Worm (Caenorhabditis elegans) whole organism, L2 larva: ENCODE results near the gene rnh-1.0.

Source experiments
- C34F6.9 ChIP-seq: fragments of 150-350 bp; optimal IDR thresholded peaks from 2 replicates; lab custom pipeline; 2014; ENCODE audit warnings: missing biosample characterization, missing genetic modification characterization
- F13H6.1 ChIP-seq: sonication (generic microtip); optimal IDR thresholded peaks from 2 replicates; lab custom pipeline; 2016; ENCODE audit warnings: missing genetic modification characterization, missing compliant biosample characterization
- Y55F3AM.14 ChIP-seq: fragments of 200-800 bp; sonication (Bioruptor generic); optimal IDR thresholded peaks from 2 replicates; lab custom pipeline; 2018; ENCODE audit warnings: mild to moderate bottlenecking, missing genetic modification characterization, missing compliant biosample characterization
- alr-1 ChIP-seq: fragments of 150-350 bp; optimal IDR thresholded peaks from 2 replicates; lab custom pipeline; 2014; ENCODE audit warnings: missing biosample characterization, missing genetic modification characterization
- aly-2 ChIP-seq: fragments of 150-350 bp; optimal IDR thresholded peaks from 2 replicates; lab custom pipeline; 2014; ENCODE audit warnings: missing biosample characterization, missing genetic modification characterization
- ceh-16 ChIP-seq: fragments of 150-350 bp; optimal IDR thresholded peaks from 2 replicates; lab custom pipeline; 2014; ENCODE audit warnings: missing biosample characterization, missing genetic modification characterization
- ceh-82 ChIP-seq: fragments of 150-350 bp; optimal IDR thresholded peaks from 2 replicates; lab custom pipeline; 2014; ENCODE audit warnings: missing biosample characterization, missing genetic modification characterization
- crh-2 ChIP-seq: sonication (generic microtip); optimal IDR thresholded peaks from 2 replicates; lab custom pipeline; 2017; ENCODE audit warnings: missing biosample characterization, missing genetic modification characterization
- dmd-4 ChIP-seq: sonication (generic microtip); optimal IDR thresholded peaks from 2 replicates; lab custom pipeline; 2017; ENCODE audit warnings: missing biosample characterization, missing genetic modification characterization
- egl-27 ChIP-seq: sonication (generic microtip); optimal IDR thresholded peaks from 3 replicates; lab custom pipeline; 2017; ENCODE audit warnings: missing biosample characterization, missing genetic modification reagents, missing genetic modification characterization
- elt-1 ChIP-seq: fragments of 150-350 bp; optimal IDR thresholded peaks from 2 replicates; lab custom pipeline; 2014; ENCODE audit warnings: missing biosample characterization, missing genetic modification characterization
- elt-3 ChIP-seq: sonication (generic microtip); optimal IDR thresholded peaks from 2 replicates; lab custom pipeline; 2017; ENCODE audit warnings: missing biosample characterization, missing genetic modification characterization
- fos-1 ChIP-seq: fragments of 150-350 bp; optimal IDR thresholded peaks from 2 replicates; lab custom pipeline; 2014; ENCODE audit warnings: missing biosample characterization, missing genetic modification characterization
- gmeb-1 ChIP-seq: fragments of 150-350 bp; optimal IDR thresholded peaks from 2 replicates; lab custom pipeline; 2014; ENCODE audit warnings: missing biosample characterization, missing genetic modification characterization
- lin-13 ChIP-seq: fragments of 150-350 bp; optimal IDR thresholded peaks from 2 replicates; lab custom pipeline; 2014; ENCODE audit warnings: missing biosample characterization, missing genetic modification reagents, missing genetic modification characterization
- lin-39 ChIP-seq: fragments of 150-350 bp; optimal IDR thresholded peaks from 2 replicates; lab custom pipeline; 2014; ENCODE audit warnings: missing biosample characterization, missing genetic modification reagents, missing genetic modification characterization
- lsy-2 ChIP-seq, 2 experiments: fragments of 150-350 bp in 1 of 2; sonication (generic microtip) in 1 of 2; optimal IDR thresholded peaks; 2 replicates each; lab custom pipeline; 2014 to 2017; ENCODE audit warnings: missing biosample characterization in 2 of 2, missing genetic modification characterization in 2 of 2
- mdl-1 ChIP-seq, 2 experiments: fragments of 150-350 bp in 1 of 2; sonication (generic microtip) in 1 of 2; optimal IDR thresholded peaks; 2 replicates each; lab custom pipeline; 2017; ENCODE audit warnings: missing biosample characterization in 2 of 2, missing genetic modification characterization in 2 of 2
- nhr-10 ChIP-seq: sonication (generic microtip); optimal IDR thresholded peaks from 2 replicates; lab custom pipeline; 2017; ENCODE audit warnings: missing biosample characterization, missing genetic modification characterization
- nhr-11 ChIP-seq: fragments of 150-350 bp; optimal IDR thresholded peaks from 2 replicates; lab custom pipeline; 2014; ENCODE audit warnings: missing biosample characterization, missing genetic modification characterization
- nhr-12 ChIP-seq: fragments of 150-350 bp; optimal IDR thresholded peaks from 2 replicates; lab custom pipeline; 2014; ENCODE audit warnings: missing biosample characterization, missing genetic modification characterization
- nhr-23 ChIP-seq: fragments of 150-350 bp; optimal IDR thresholded peaks from 2 replicates; lab custom pipeline; 2014; ENCODE audit warnings: missing biosample characterization, missing genetic modification reagents, missing genetic modification characterization
- nhr-237 ChIP-seq: fragments of 150-350 bp; optimal IDR thresholded peaks from 2 replicates; lab custom pipeline; 2014; ENCODE audit warnings: missing biosample characterization, missing genetic modification characterization
- nhr-6 ChIP-seq: fragments of 150-350 bp; optimal IDR thresholded peaks from 2 replicates; lab custom pipeline; 2014; ENCODE audit warnings: missing biosample characterization, missing genetic modification characterization
- nhr-77 ChIP-seq: fragments of 150-350 bp; optimal IDR thresholded peaks from 2 replicates; lab custom pipeline; 2014; ENCODE audit warnings: missing biosample characterization, missing genetic modification characterization
- peb-1 ChIP-seq: fragments of 150-350 bp; optimal IDR thresholded peaks from 2 replicates; lab custom pipeline; 2014; ENCODE audit warnings: missing biosample characterization, missing genetic modification characterization
- skn-1 ChIP-seq: sonication (generic microtip); optimal IDR thresholded peaks from 2 replicates; lab custom pipeline; 2017; ENCODE audit warnings: missing biosample characterization, missing genetic modification characterization
- sma-3 ChIP-seq: sonication (generic microtip); optimal IDR thresholded peaks from 2 replicates; lab custom pipeline; 2016; ENCODE audit warnings: missing genetic modification reagents, missing genetic modification characterization, missing compliant biosample characterization
- snpc-4 ChIP-seq: fragments of 150-350 bp; optimal IDR thresholded peaks from 2 replicates; lab custom pipeline; 2014; ENCODE audit warnings: missing biosample characterization, missing genetic modification characterization
- unc-62 ChIP-seq: fragments of 150-350 bp; optimal IDR thresholded peaks from 2 replicates; lab custom pipeline; 2014; ENCODE audit warnings: missing biosample characterization, missing genetic modification reagents, missing genetic modification characterization
- zag-1 ChIP-seq: fragments of 150-350 bp; optimal IDR thresholded peaks from 2 replicates; lab custom pipeline; 2014; ENCODE audit warnings: missing biosample characterization, missing genetic modification characterization
- ztf-1 ChIP-seq: fragments of 200-800 bp; sonication (Bioruptor generic); conservative IDR thresholded peaks from 2 replicates; pipeline ENCODE4 v1.3.6; 2022; ENCODE audit warnings: missing genetic modification characterization, missing compliant biosample characterization
- ztf-11 ChIP-seq: sonication (generic microtip); optimal IDR thresholded peaks from 2 replicates; lab custom pipeline; 2017; ENCODE audit warnings: missing biosample characterization, missing genetic modification characterization

Gene rnh-1.0

ce11 chrII:5001866-5002265, 6.7 kb downstream of the rnh-1.0 start:
- TF ChIP-seq nhr-6 (no peak), nhr-77 (tag; lab: Kevin White, UChicago) (no peak), peb-1 (tag; lab: Kevin White, UChicago) (no peak), gmeb-1 (tag; lab: Kevin White, UChicago) (no peak), lin-13 (GFP tag; lab: Kevin White, UChicago) (no peak), lsy-2 (tag; optimal IDR thresholded peaks at IDR 0.05; lab: Kevin White, UChicago) (no peak)

- TF ChIP-seq nhr-237 (no peak), elt-1 (tag; lab: Kevin White, UChicago) (no peak), ztf-1 (no peak), elt-3 (tag; lab: Kevin White, UChicago) (no peak), nhr-12 (no peak), skn-1 (tag; lab: Kevin White, UChicago) (no peak), unc-62 (no peak), mdl-1 (tag; optimal IDR thresholded peaks at IDR 0.05; lab: Kevin White, UChicago) (no peak)
These were observed 8.5 kb downstream of the rnh-1.0 start, which contains the start of gene F59A6.10 for ce11 chrII:5003660-5004059. Gene F59A6.10, plus strand, starts transcription at chrII:5003960.

- no peak for TF ChIP-seq zag-1 (tag; lab: Kevin White, UChicago)
- TF ChIP-seq nhr-77 (tag; lab: Kevin White, UChicago), result no peak
- TF ChIP-seq fos-1 (tag; lab: Kevin White, UChicago), result no peak
- no peak for TF ChIP-seq lin-39
- no peak for TF ChIP-seq F13H6.1 (tag; lab: Kevin White, UChicago)
- no peak for TF ChIP-seq ceh-16 (tag; lab: Kevin White, UChicago)
These were observed 9.7 kb downstream of the rnh-1.0 start, which contains the start of gene F59A6.4 for ce11 chrII:5004781-5005180. Gene F59A6.4, plus strand, starts transcription at chrII:5005081.

- no peak for TF ChIP-seq nhr-10 (tag; lab: Kevin White, UChicago)
- TF ChIP-seq Y55F3AM.14 (GFP tag; lab: Kevin White, UChicago), result no peak
- TF ChIP-seq F13H6.1 (tag; lab: Kevin White, UChicago), result no peak
- no peak for TF ChIP-seq lsy-2 (tag; optimal IDR thresholded peaks at IDR 0.05; lab: Kevin White, UChicago)
- TF ChIP-seq gmeb-1 (tag; lab: Kevin White, UChicago), result no peak
- no peak for TF ChIP-seq ceh-82
- TF ChIP-seq unc-62, result no peak
- TF ChIP-seq aly-2 (tag; lab: Kevin White, UChicago), result no peak
- TF ChIP-seq lin-13 (GFP tag; lab: Kevin White, UChicago), result no peak
- no peak for TF ChIP-seq peb-1 (tag; lab: Kevin White, UChicago)
- TF ChIP-seq nhr-23 (tag; lab: Kevin White, UChicago), result no peak
- no peak for TF ChIP-seq ceh-16 (tag; lab: Kevin White, UChicago)
- no peak for TF ChIP-seq ztf-11 (tag; lab: Kevin White, UChicago)
- no peak for TF ChIP-seq zag-1 (tag; lab: Kevin White, UChicago)
- no peak for TF ChIP-seq crh-2 (tag; lab: Kevin White, UChicago)
- no peak for TF ChIP-seq C34F6.9
- TF ChIP-seq nhr-12, result no peak
- TF ChIP-seq nhr-11 (tag; lab: Kevin White, UChicago), result no peak
- TF ChIP-seq mdl-1 (tag; optimal IDR thresholded peaks at IDR 0.05; lab: Kevin White, UChicago), result no peak
These were observed 12.9 kb downstream of the rnh-1.0 start, which contains the start of gene F59A6.3 for ce11 chrII:5008033-5008432. Gene F59A6.3, plus strand, starts transcription at chrII:5008333.

ce11 chrII:5011978-5012377, 16.9 kb downstream of the rnh-1.0 start, which contains the start of gene F59A6.12:
Gene F59A6.12, minus strand, starts transcription at chrII:5012078.
- TF ChIP-seq peb-1 (tag; lab: Kevin White, UChicago) (no peak), elt-3 (tag; lab: Kevin White, UChicago) (no peak), lin-13 (GFP tag; lab: Kevin White, UChicago) (no peak), sma-3 (GFP tag; lab: Kevin White, UChicago) (no peak), nhr-23 (tag; lab: Kevin White, UChicago) (no peak), ceh-82 (no peak), snpc-4 (no peak), dmd-4 (no peak), mdl-1 (tag; optimal IDR thresholded peaks at IDR 0.05; lab: Kevin White, UChicago) (no peak), skn-1 (tag; lab: Kevin White, UChicago) (no peak), alr-1 (tag; lab: Kevin White, UChicago) (no peak), nhr-6 (no peak), egl-27 (tag; lab: Kevin White, UChicago) (no peak), F13H6.1 (tag; lab: Kevin White, UChicago) (no peak)
